Fruit fly (Drosophila melanogaster): ENCODE results near the gene CG8578.
A peak's percentile ranks its signal among the peaks of the same experiment; 100 is the strongest.

The CG8578 gene

DNA sequence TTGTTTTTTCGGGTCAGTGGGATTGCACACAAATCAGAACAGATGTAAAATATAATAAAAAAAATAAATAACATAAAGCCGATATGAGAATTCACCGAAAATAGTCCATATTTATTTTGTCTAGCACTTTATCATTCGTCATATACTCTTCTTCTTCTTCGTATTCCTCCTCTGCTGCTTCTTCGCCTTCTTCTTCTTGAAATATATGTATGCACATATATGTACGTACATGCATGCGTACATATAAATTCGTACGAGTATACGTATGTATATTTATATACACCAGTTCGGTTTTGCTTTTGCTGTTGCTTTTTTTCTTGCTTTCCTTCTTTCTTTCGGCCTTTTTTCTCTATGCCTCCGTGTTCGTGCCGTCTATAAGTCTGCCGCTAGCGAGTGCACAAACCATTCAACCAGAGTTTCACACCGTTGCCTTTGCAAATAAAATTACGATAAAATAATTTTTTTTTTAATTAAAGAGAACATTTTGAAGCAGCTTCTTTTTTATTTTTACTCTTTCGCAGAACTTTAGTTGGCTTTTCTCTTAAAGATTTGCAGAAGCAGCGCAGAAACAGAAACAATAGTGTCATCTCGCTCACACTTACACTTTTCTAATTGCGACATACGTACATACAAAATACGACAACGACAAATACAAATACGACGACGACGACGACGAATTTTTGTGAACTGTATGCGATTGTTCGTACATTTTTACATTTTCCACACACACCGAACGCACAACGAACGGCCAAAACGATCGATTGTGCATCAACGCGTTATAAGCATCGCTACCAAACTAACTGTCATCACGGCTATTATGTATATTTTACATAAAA lies 42.4 kb downstream of the CG8578 start (continued):
- TF ChIP-seq ATbp (GFP tag; optimal IDR thresholded peaks at IDR 0.05) (peak; percentile 68), CG6765 (GFP tag; optimal IDR thresholded peaks at IDR 0.05) (no peak), rib (GFP tag; IDR thresholded peaks at IDR 0.05) (0 out of 2 replicates have a peak, but pooled peaks have one; percentile 44), sens (GFP tag) (peak; percentile 46), repo (GFP tag; optimal IDR thresholded peaks at IDR 0.05) (no peak), CG34376 (GFP tag; optimal IDR thresholded peaks at IDR 0.05) (peak; percentile 89), CG34422 (GFP tag; IDR thresholded peaks at IDR 0.05) (peak; percentile 39; the same call in 1 of the 3 replicates), Deaf1 (tag; optimal IDR thresholded peaks at IDR 0.05) (peak; percentile 88), YL-1 (GFP tag; optimal IDR thresholded peaks at IDR 0.05) (peak; percentile 84), CG32767 (GFP tag; IDR thresholded peaks at IDR 0.05) (peak; percentile 48; the same call in 1 of the 2 replicates), tin (GFP tag; optimal IDR thresholded peaks at IDR 0.05) (no peak), Trl (optimal IDR thresholded peaks at IDR 0.05) (peak in 1 of 2 experiments; percentile 73), Trl (GFP tag; optimal IDR thresholded peaks at IDR 0.05) (no peak), insv (GFP tag; optimal IDR thresholded peaks at IDR 0.05) (peak in 1 of 2 experiments; percentile 43), CG2199 (GFP tag; IDR thresholded peaks at IDR 0.05) (0 out of 3 replicates have a peak, but pooled peaks have one; percentile 62), sqz (GFP tag; optimal IDR thresholded peaks at IDR 0.05) (peak; percentile 95), lbe (GFP tag; optimal IDR thresholded peaks at IDR 0.05) (peak; percentile 47), Hr51 (GFP tag; optimal IDR thresholded peaks at IDR 0.05) (no peak), bsh (GFP tag; optimal IDR thresholded peaks at IDR 0.05) (peak in 1 of 2 experiments; percentile 95), HmgZ (tag; optimal IDR thresholded peaks at IDR 0.05) (peak; percentile 50), CG10209 (GFP tag; optimal IDR thresholded peaks at IDR 0.05) (no peak), CG30431 (GFP tag; optimal IDR thresholded peaks at IDR 0.05) (no peak), MESR4 (GFP tag; optimal IDR thresholded peaks at IDR 0.05) (peak; percentile 81), CG18599 (GFP tag; optimal IDR thresholded peaks at IDR 0.05) (no peak), CG10565 (GFP tag; optimal IDR thresholded peaks at IDR 0.05) (no peak), amos (GFP tag; IDR thresholded peaks at IDR 0.05; ENCODE audit: partially characterized antibody) (peak; percentile 58; the same call in 1 of the 2 replicates), ranshi (GFP tag; IDR thresholded peaks at IDR 0.05) (no peak), CG3163 (GFP tag; optimal IDR thresholded peaks at IDR 0.05) (peak; percentile 98), CG2116 (GFP tag; optimal IDR thresholded peaks at IDR 0.05) (peak; percentile 22)

DNA sequence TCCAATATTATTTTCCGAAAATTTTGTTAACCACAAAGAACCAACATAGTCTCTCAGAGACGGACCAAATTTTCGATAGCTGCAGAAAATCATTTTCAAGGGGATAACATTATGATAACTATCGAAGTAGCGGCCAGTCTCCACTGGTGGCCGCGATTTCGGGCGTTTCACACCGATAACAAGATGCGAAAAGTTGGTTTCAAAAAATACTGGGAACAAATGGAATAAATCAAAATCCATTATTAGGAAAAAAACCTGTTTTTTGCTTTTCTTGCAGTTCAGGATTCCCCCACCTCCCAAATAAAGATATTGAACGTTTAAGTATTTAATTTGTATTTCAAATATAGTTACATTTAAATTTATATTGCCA lies 43.0 kb downstream of the CG8578 start, which contains the start of gene tay:
TSS of gene tay (minus strand) at position 65 of the 370 bp plus-strand sequence.
- TF ChIP-seq Dref (GFP tag; IDR thresholded peaks at IDR 0.05) (peak; percentile 81), gsb (GFP tag; IDR thresholded peaks at IDR 0.05) (no peak), HLH3B (GFP tag; IDR thresholded peaks at IDR 0.05) (no peak), gfzf (GFP tag; optimal IDR thresholded peaks at IDR 0.05) (peak; percentile 45), HmgZ (tag; optimal IDR thresholded peaks at IDR 0.05) (no peak), CG6854 (GFP tag; optimal IDR thresholded peaks at IDR 0.05) (no peak), mld (GFP tag; IDR thresholded peaks at IDR 0.05; ENCODE audit: partially characterized antibody) (0 out of 3 replicates have a peak, but pooled peaks have one; percentile 37), Ets97D (GFP tag; optimal IDR thresholded peaks at IDR 0.05) (peak; percentile 32), CG2120 (GFP tag; optimal IDR thresholded peaks at IDR 0.05) (peak; percentile 9), CG11085 (GFP tag; IDR thresholded peaks at IDR 0.05) (no peak), CG13894 (tag; optimal IDR thresholded peaks at IDR 0.05) (peak; percentile 58), CG8290 (GFP tag; optimal IDR thresholded peaks at IDR 0.05) (peak; percentile 47), CG8290 (tag; optimal IDR thresholded peaks at IDR 0.05) (no peak), MESR4 (GFP tag; optimal IDR thresholded peaks at IDR 0.05) (peak; percentile 37), vvl (GFP tag; IDR thresholded peaks at IDR 0.05) (peak; percentile 46), CG2712 (tag; optimal IDR thresholded peaks at IDR 0.05) (no peak), tx (GFP tag; optimal IDR thresholded peaks at IDR 0.05) (no peak), trem (tag; optimal IDR thresholded peaks at IDR 0.05) (peak; percentile 15), onecut (GFP tag; IDR thresholded peaks at IDR 0.05) (peak; percentile 20; the same call in 1 of the 2 replicates), NC2β (GFP tag; optimal IDR thresholded peaks at IDR 0.05) (peak; percentile 8), tna (GFP tag; IDR thresholded peaks at IDR 0.05; ENCODE audit: partially characterized antibody) (peak; percentile 56; the same call in 1 of the 2 replicates), CG8089 (GFP tag; optimal IDR thresholded peaks at IDR 0.05) (no peak), Dp (GFP tag; optimal IDR thresholded peaks at IDR 0.05) (peak; percentile 6)

All from whole organism, embryonic.